Worm (Caenorhabditis elegans) whole organism, L3 larva: ENCODE measurements around the gene Y51H4A.937.

Experiments used
- ceh-28 ChIP-seq: fragments of 150-350 bp; optimal IDR thresholded peaks from 2 replicates; lab custom pipeline; 2014; ENCODE audit warnings: missing biosample characterization, missing genetic modification reagents, missing genetic modification characterization
- elt-1 ChIP-seq: fragments of 150-350 bp; optimal IDR thresholded peaks from 2 replicates; lab custom pipeline; 2014; ENCODE audit warnings: missing biosample characterization, missing genetic modification characterization
- nhr-12 ChIP-seq: fragments of 150-350 bp; optimal IDR thresholded peaks from 2 replicates; lab custom pipeline; 2014; ENCODE audit warnings: missing biosample characterization, missing genetic modification characterization
- nhr-28 ChIP-seq: fragments of 150-350 bp; optimal IDR thresholded peaks from 2 replicates; lab custom pipeline; 2014; ENCODE audit warnings: missing biosample characterization, missing genetic modification characterization
- snpc-4 ChIP-seq: fragments of 150-350 bp; optimal IDR thresholded peaks from 2 replicates; lab custom pipeline; 2014; ENCODE audit warnings: missing biosample characterization, missing genetic modification characterization
- unc-39 ChIP-seq: sonication (generic microtip); optimal IDR thresholded peaks from 4 replicates; lab custom pipeline; 2017; ENCODE audit warnings: missing biosample characterization, missing genetic modification characterization
- unc-62 ChIP-seq: fragments of 150-350 bp; sonication (generic microtip); optimal IDR thresholded peaks from 4 replicates; lab custom pipeline; 2014; ENCODE audit warnings: missing biosample characterization, missing genetic modification reagents, missing genetic modification characterization

DNA sequence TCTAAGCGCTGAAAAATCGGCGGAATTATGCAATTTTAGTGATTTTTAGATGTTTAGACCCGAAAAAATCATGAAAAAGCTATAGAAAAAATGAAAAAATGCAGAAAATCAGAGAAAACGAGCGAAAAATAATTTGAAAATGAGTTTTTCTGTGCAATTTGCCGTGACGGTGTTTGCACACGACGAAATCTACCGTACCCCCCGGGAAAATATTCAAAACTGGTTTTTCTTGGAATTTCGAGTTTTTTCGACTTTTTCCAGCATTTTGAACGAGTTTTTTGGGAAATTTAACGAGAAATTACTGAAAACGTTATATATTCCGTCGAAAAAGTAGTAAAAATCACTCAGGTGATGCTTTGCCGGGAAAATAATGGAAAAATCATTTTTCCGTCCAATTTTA, 26.1 kb upstream of the Y51H4A.937 start:
- no peak for TF ChIP-seq nhr-28 (tag; lab: Kevin White, UChicago)
- TF ChIP-seq nhr-12 (tag; lab: Kevin White, UChicago): no peak
- TF ChIP-seq unc-62 (GFP tag; lab: Kevin White, UChicago): no peak
- TF ChIP-seq ceh-28 (tag; lab: Kevin White, UChicago): no peak
- TF ChIP-seq elt-1 (tag; lab: Kevin White, UChicago): no peak
- no peak for TF ChIP-seq snpc-4
- TF ChIP-seq unc-39 (tag; lab: Kevin White, UChicago): no peak
